Fruit fly (Drosophila melanogaster) whole organism, prepupa: ENCODE data around the gene Pif1A.
A peak's percentile ranks its signal among the peaks of the same experiment; 100 is the strongest.

Experiments used
- Blimp-1 ChIP-seq: fragments of 200-800 bp; sonication (Bioruptor generic); optimal IDR thresholded peaks from 3 replicates; lab custom pipeline; 2017; ENCODE audit warnings: missing biosample characterization, missing genetic modification characterization, mild to moderate bottlenecking, moderate library complexity, missing genetic modification reagents
- CG11762 ChIP-seq: fragments of 200-800 bp; sonication (Bioruptor generic); optimal IDR thresholded peaks from 3 replicates; lab custom pipeline; 2016; ENCODE audit warnings: missing biosample characterization, missing genetic modification characterization; ENCODE audit not compliant: insufficient read depth
- CG11902 ChIP-seq: fragments of 200-800 bp; sonication (Bioruptor generic); optimal IDR thresholded peaks from 3 replicates; lab custom pipeline; 2016; ENCODE audit warnings: missing biosample characterization, missing genetic modification characterization
- CG16779 ChIP-seq: fragments of 200-800 bp; sonication (Bioruptor generic); optimal IDR thresholded peaks from 3 replicates; lab custom pipeline; 2017; ENCODE audit warnings: missing biosample characterization, mild to moderate bottlenecking, missing genetic modification characterization
- CG3032 ChIP-seq: fragments of 200-800 bp; optimal IDR thresholded peaks from 2 replicates; lab custom pipeline; 2019; ENCODE audit warnings: missing biosample characterization, mild to moderate bottlenecking, missing genetic modification characterization, moderate library complexity
- CG31627 ChIP-seq: fragments of 200-800 bp; sonication (Bioruptor generic); optimal IDR thresholded peaks from 3 replicates; lab custom pipeline; 2016; ENCODE audit warnings: missing biosample characterization, missing genetic modification characterization
- CG34406 ChIP-seq: fragments of 200-800 bp; sonication (Bioruptor generic); optimal IDR thresholded peaks from 3 replicates; lab custom pipeline; 2016; ENCODE audit warnings: missing biosample characterization, missing genetic modification characterization
- CG4318 ChIP-seq: fragments of 200-800 bp; sonication (Bioruptor generic); optimal IDR thresholded peaks from 3 replicates; lab custom pipeline; 2017; ENCODE audit warnings: missing biosample characterization, mild to moderate bottlenecking, missing genetic modification characterization
- CG6792 ChIP-seq: fragments of 200-800 bp; sonication (Bioruptor generic); optimal IDR thresholded peaks from 3 replicates; lab custom pipeline; 2016; ENCODE audit warnings: missing biosample characterization, missing genetic modification characterization
- CG7368 ChIP-seq: fragments of 200-800 bp; sonication (Bioruptor generic); optimal IDR thresholded peaks from 3 replicates; lab custom pipeline; 2016; ENCODE audit warnings: missing biosample characterization, missing genetic modification characterization
- CG8119 ChIP-seq: fragments of 200-800 bp; sonication (Bioruptor generic); IDR thresholded peaks from 3 replicates; pipeline ENCODE4 v1.3.6; 2022; ENCODE audit warnings: missing biosample characterization, missing genetic modification characterization
- CG8632 ChIP-seq: fragments of 200-800 bp; sonication (Bioruptor generic); optimal IDR thresholded peaks from 3 replicates; lab custom pipeline; 2016; ENCODE audit warnings: missing biosample characterization, missing genetic modification characterization
- CG9139 ChIP-seq: fragments of 200-800 bp; sonication (Bioruptor generic); optimal IDR thresholded peaks from 3 replicates; lab custom pipeline; 2017; ENCODE audit warnings: missing biosample characterization, mild to moderate bottlenecking, missing genetic modification characterization
- Eip78C ChIP-seq: fragments of 200-800 bp; sonication (Bioruptor generic); peaks from one replicate; lab custom pipeline; 2016; ENCODE audit warnings: missing biosample characterization, missing genetic modification characterization
- Eip93F ChIP-seq: fragments of 200-800 bp; sonication (Bioruptor generic); optimal IDR thresholded peaks from 2 replicates; lab custom pipeline; 2016; ENCODE audit warnings: missing biosample characterization, mild to moderate bottlenecking, missing genetic modification characterization
- Gug ChIP-seq: fragments of 200-800 bp; sonication (Bioruptor generic); IDR thresholded peaks from 2 replicates; pipeline ENCODE4 v1.3.6; 2022; ENCODE audit warnings: missing biosample characterization, missing genetic modification characterization
- Hr38 ChIP-seq: sonication (Bioruptor generic); optimal IDR thresholded peaks from 2 replicates; lab custom pipeline; 2016; ENCODE audit warnings: missing biosample characterization, missing genetic modification characterization
- Lpt ChIP-seq: fragments of 200-800 bp; sonication (Bioruptor generic); optimal IDR thresholded peaks from 3 replicates; lab custom pipeline; 2016; ENCODE audit warnings: missing biosample characterization, missing genetic modification characterization
- Met ChIP-seq: fragments of 200-800 bp; sonication (Bioruptor generic); optimal IDR thresholded peaks from 3 replicates; lab custom pipeline; 2016; ENCODE audit warnings: missing biosample characterization, missing genetic modification characterization
- OdsH ChIP-seq: fragments of 200-800 bp; sonication (Bioruptor generic); optimal IDR thresholded peaks from 3 replicates; lab custom pipeline; 2016; ENCODE audit warnings: missing biosample characterization, missing genetic modification characterization
- Smox ChIP-seq: fragments of 200-800 bp; sonication (Bioruptor generic); optimal IDR thresholded peaks from 3 replicates; lab custom pipeline; 2016; ENCODE audit warnings: missing biosample characterization, missing genetic modification characterization
- Sox102F ChIP-seq: fragments of 200-800 bp; sonication (Bioruptor generic); optimal IDR thresholded peaks from 2 replicates; lab custom pipeline; 2016; ENCODE audit warnings: missing biosample characterization, mild to moderate bottlenecking, missing genetic modification characterization
- Sox15 ChIP-seq: fragments of 200-800 bp; sonication (Bioruptor generic); optimal IDR thresholded peaks from 3 replicates; lab custom pipeline; 2016; ENCODE audit warnings: missing biosample characterization, missing genetic modification characterization
- acj6 ChIP-seq: fragments of 200-800 bp; sonication (Bioruptor generic); optimal IDR thresholded peaks from 3 replicates; lab custom pipeline; 2016; ENCODE audit warnings: missing biosample characterization, missing genetic modification characterization
- esn ChIP-seq: fragments of 200-800 bp; sonication (Bioruptor generic); optimal IDR thresholded peaks from 2 replicates; lab custom pipeline; 2016; ENCODE audit warnings: missing biosample characterization, mild to moderate bottlenecking, missing genetic modification characterization, moderate library complexity
- fkh ChIP-seq: fragments of 200-800 bp; sonication (Bioruptor generic); optimal IDR thresholded peaks from 3 replicates; lab custom pipeline; 2017; ENCODE audit warnings: missing biosample characterization, mild to moderate bottlenecking, missing genetic modification characterization, moderate library complexity
- net ChIP-seq: fragments of 200-800 bp; sonication (Bioruptor generic); optimal IDR thresholded peaks from 3 replicates; lab custom pipeline; 2016; ENCODE audit warnings: missing biosample characterization, missing genetic modification characterization
- svp ChIP-seq: fragments of 200-800 bp; sonication (Bioruptor generic); peaks from one replicate; lab custom pipeline; 2016; ENCODE audit warnings: missing biosample characterization, missing genetic modification characterization
- topi ChIP-seq: fragments of 200-800 bp; sonication (Bioruptor generic); optimal IDR thresholded peaks from 3 replicates; lab custom pipeline; 2016; ENCODE audit warnings: missing biosample characterization, missing genetic modification characterization

The Pif1A gene

dm6 chr3R:8807048-8807447, 6.1 kb upstream of the Pif1A start:
- no peak for TF ChIP-seq esn
- no peak for TF ChIP-seq CG16779 (tag; lab: Kevin White, UChicago)
- TF ChIP-seq svp (GFP tag; lab: Kevin White, UChicago) = no peak
- TF ChIP-seq CG4318 = no peak
- no peak for TF ChIP-seq CG11902 (GFP tag; lab: Kevin White, UChicago)
- no peak for TF ChIP-seq CG8119 (GFP tag; lab: Robert Waterston, UW)
- no peak for TF ChIP-seq CG9139
- no peak for TF ChIP-seq CG7368 (GFP tag; lab: Kevin White, UChicago)

dm6 chr3R:8806638-8807037, 5.7 kb upstream of the Pif1A start:
- TF ChIP-seq CG6792 (GFP tag; lab: Kevin White, UChicago) (no peak), Eip93F (GFP tag; lab: Kevin White, UChicago) (no peak), CG16779 (tag; lab: Kevin White, UChicago) (no peak), acj6 (GFP tag; lab: Kevin White, UChicago) (no peak), CG11902 (GFP tag; lab: Kevin White, UChicago) (no peak), CG9139 (no peak), CG7368 (GFP tag; lab: Kevin White, UChicago) (no peak), net (no peak), fkh (no peak), Met (GFP tag; lab: Kevin White, UChicago) (no peak), OdsH (no peak), CG31627 (no peak), CG11762 (no peak), Hr38 (GFP tag; lab: Kevin White, UChicago) (no peak), CG8632 (no peak), topi (GFP tag; lab: Kevin White, UChicago) (no peak), Lpt (GFP tag; lab: Kevin White, UChicago) (no peak), CG3032 (tag; lab: Kevin White, UChicago) (no peak), Sox15 (GFP tag; lab: Kevin White, UChicago) (no peak)

- TF ChIP-seq CG4318 (no peak), fkh (peak; percentile 71), esn (no peak)
Observed at dm6 chr3R:8806104-8806503, 5.1 kb upstream of the Pif1A start, which contains the start of gene hng2. hng2 (plus strand) TSS chr3R:8806322.

dm6 chr3R:8805388-8805852, 4.4 kb upstream of the Pif1A start, which contains the start of gene CG9839:
CG9839 (minus strand) TSS chr3R:8805802.
- no peak for TF ChIP-seq Blimp-1 (GFP tag; lab: Kevin White, UChicago)

- peak; percentile 95 for TF ChIP-seq svp (GFP tag; lab: Kevin White, UChicago)
- TF ChIP-seq Eip78C (GFP tag; lab: Kevin White, UChicago) = peak; percentile 57
- TF ChIP-seq Sox102F (GFP tag; lab: Kevin White, UChicago) = no peak
Observed at dm6 chr3R:8799866-8800265, 1.1 kb downstream of the Pif1A start.

- no peak for TF ChIP-seq Smox (GFP tag; lab: Kevin White, UChicago)
- no peak for TF ChIP-seq CG7368 (GFP tag; lab: Kevin White, UChicago)
- no peak for TF ChIP-seq acj6 (GFP tag; lab: Kevin White, UChicago)
Observed at dm6 chr3R:8798332-8798731, 2.6 kb downstream of the Pif1A start.

dm6 chr3R:8794384-8794783, 6.6 kb downstream of the Pif1A start, which contains the start of gene Ir85a:
Ir85a (plus strand) TSS chr3R:8794684.
- TF ChIP-seq Smox (GFP tag; lab: Kevin White, UChicago) (no peak), Hr38 (GFP tag; lab: Kevin White, UChicago) (no peak), Gug (no peak), CG34406 (GFP tag; lab: Kevin White, UChicago) (no peak), CG9139 (no peak), CG4318 (no peak), Sox102F (GFP tag; lab: Kevin White, UChicago) (no peak)
- TF ChIP-seq, all 60 proteins: peak for 0
